Fruit fly (Drosophila melanogaster): ENCODE results near the gene MFS3.

The MFS3 gene

DNA sequence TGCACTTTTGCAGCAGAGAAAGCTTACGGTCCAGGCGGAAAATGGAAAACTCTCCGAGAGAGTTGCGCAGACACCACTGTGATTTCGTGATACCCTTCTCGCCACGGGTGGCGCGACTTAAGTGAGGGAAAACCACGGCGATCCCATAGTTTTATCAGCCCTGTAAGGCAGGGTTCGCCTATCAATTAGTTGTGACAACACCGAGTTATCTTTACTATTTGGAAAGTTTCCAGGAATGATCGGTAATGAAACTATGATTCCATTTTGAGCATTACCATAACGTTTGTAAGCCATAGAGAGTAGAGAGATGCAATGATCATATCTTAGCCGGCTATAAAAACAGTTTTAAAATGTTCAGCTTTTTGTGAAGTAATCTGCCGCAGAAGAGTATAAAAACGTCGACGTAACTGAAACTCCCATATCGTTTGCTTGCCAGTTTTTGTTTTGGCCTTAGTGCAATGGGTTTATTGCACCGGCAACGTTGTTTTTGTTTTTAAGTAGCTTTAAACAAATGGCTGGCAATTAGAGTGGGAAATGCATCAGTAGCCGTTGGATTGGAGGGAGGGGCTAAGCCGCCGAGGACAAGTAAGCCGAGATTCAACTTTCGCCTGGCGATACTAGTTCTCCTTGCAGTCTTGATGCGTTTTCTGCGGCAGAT lies 13.7 kb downstream of the MFS3 start:
- TF ChIP-seq CG15710 (tag; optimal IDR thresholded peaks at IDR 0.05), result no peak
- TF ChIP-seq CG8301 (tag; optimal IDR thresholded peaks at IDR 0.05), result no peak
- TF ChIP-seq rn (GFP tag; IDR thresholded peaks at IDR 0.05), result no peak
- no peak for TF ChIP-seq CG8159 (tag; optimal IDR thresholded peaks at IDR 0.05)
- no peak for TF ChIP-seq D1 (tag; optimal IDR thresholded peaks at IDR 0.05)

DNA sequence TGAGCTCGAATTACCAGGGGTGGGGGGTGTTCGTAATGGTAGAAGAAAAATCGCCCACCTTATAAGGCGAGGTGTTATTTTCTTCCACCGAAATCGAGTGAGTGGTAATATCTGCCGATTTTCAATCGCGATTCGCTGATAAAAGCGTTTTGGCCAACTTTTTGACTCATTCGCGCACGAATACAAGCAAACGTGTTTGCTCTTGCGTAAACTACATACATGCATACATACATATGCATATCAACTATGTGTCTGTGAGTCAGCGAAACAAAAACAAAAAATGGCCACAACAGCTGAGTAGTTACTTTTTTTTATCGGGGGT lies 14.3 kb downstream of the MFS3 start:
- TF ChIP-seq CG15710 (tag; optimal IDR thresholded peaks at IDR 0.05) (peak; percentile 5), CG13204 (GFP tag; optimal IDR thresholded peaks at IDR 0.05) (no peak)

DNA sequence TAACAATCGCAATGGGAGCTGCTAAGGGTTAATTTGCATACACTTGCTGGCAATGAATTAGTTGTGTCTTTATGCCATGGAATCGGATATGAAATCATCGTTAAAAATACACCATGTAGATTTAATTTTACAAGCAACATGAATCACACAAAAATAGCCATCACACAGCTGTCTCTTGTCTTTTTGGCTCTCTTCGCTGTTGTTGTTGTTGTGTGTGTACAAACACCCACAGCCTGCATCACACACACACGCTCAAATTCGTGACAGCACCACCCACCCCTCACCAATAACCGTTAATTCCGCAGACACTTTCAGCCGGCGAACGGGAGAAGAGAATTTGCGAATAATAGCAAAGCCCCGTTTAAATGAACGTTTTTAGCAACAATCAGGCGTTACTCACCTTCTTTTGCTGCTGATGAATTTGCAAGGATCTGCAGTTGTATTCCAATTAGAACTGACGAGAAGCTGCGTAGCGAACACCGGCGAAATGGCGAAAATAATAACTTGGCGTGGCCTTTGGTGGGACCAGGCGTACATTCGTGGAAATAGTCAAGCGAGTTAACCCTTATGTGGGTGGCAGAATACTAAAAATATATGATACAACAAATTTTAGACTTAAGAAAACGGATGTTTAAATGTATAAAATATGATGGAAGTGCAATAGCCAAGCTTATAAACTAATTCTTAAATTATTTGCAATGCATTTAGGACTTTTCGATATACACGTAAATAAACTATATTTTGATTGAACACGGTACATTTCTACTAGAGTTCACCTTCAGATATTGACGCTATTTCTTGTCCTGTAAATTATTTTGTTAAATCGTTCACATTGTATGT lies 14.9 kb downstream of the MFS3 start, which contains the start of gene capt:
Gene capt (minus strand): TSS at position 584 of the 840 bp plus-strand sequence.
- no peak for TF ChIP-seq CG10348 (GFP tag; IDR thresholded peaks at IDR 0.05)
- peak; percentile 26; the same call in 1 of the 2 replicates for TF ChIP-seq CG32121 (GFP tag; IDR thresholded peaks at IDR 0.05)
- TF ChIP-seq CG13204 (GFP tag; optimal IDR thresholded peaks at IDR 0.05), result no peak
- no peak for TF ChIP-seq CG34367 (tag; optimal IDR thresholded peaks at IDR 0.05)
- TF ChIP-seq CG8159 (tag; optimal IDR thresholded peaks at IDR 0.05), result peak; percentile 53
- peak; percentile 7; the same call in 1 of the 2 replicates for TF ChIP-seq Ets98B (GFP tag; IDR thresholded peaks at IDR 0.05)
- TF ChIP-seq Snoo (tag; optimal IDR thresholded peaks at IDR 0.05), result no peak
- TF ChIP-seq CG14655 (GFP tag; optimal IDR thresholded peaks at IDR 0.05), result no peak
- TF ChIP-seq CG15710 (tag; optimal IDR thresholded peaks at IDR 0.05), result peak; percentile 48
- no peak for TF ChIP-seq D1 (tag; optimal IDR thresholded peaks at IDR 0.05)
- peak; percentile 20 for TF ChIP-seq CG17806 (tag; optimal IDR thresholded peaks at IDR 0.05)
- no peak for TF ChIP-seq rn (GFP tag; IDR thresholded peaks at IDR 0.05)
- TF ChIP-seq fd96Ca (GFP tag; IDR thresholded peaks at IDR 0.05), result no peak
- TF ChIP-seq gl (tag; optimal IDR thresholded peaks at IDR 0.05), result no peak
- TF ChIP-seq Pif1B (GFP tag; optimal IDR thresholded peaks at IDR 0.05), result no peak
- TF ChIP-seq CG8301 (tag; optimal IDR thresholded peaks at IDR 0.05), result peak; percentile 15
- TF ChIP-seq CG12605 (GFP tag; IDR thresholded peaks at IDR 0.05), result no peak
- TF ChIP-seq EcR (GFP tag; optimal IDR thresholded peaks at IDR 0.05), result peak; percentile 82
- TF ChIP-seq CG9948 (tag; optimal IDR thresholded peaks at IDR 0.05), result peak; percentile 23
- TF ChIP-seq CG4496 (GFP tag; IDR thresholded peaks at IDR 0.05), result no peak

DNA sequence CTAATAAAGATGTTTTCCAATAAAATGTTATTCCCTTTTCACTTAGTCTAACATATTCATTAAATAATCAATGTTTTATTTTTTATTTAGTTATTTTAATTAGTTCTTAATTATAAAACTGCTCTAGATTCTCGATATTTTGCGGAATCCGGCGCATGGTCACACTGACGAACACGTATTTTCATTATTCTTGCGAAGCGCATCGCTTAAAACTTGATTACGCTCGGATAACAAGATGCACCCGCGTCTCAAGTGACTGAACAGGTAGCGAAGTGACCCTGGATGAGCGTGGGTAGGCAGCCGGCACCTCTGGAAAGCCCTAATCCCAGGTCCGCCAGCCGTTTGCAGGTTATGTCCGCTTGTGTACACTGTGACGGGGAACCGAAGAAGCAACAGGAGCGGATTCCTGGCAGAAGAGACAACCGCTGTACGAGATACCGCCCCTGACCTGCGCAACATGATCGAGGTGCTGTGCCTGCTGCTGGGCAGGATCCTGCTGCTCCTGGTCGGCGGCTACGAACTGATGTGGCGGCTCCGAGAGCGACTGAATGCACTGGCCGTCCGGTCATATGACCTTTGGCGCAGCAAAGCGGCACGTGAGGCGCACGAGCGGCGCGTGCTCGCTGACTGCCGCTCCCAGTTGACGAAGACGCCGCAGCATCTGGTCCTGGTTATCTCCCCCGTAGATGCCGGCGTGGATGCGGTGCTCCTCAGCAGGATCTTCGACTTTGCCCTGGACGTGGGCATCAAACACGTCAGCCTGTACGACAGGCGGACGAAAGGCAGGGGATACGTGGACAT lies 15.7 kb downstream of the MFS3 start, which contains the start of gene Tango14:
Gene Tango14 (plus strand): TSS at position 143 of the 801 bp plus-strand sequence.
- TF ChIP-seq CG10348 (GFP tag; IDR thresholded peaks at IDR 0.05) (no peak), CG14655 (GFP tag; optimal IDR thresholded peaks at IDR 0.05) (no peak), CG15710 (tag; optimal IDR thresholded peaks at IDR 0.05) (no peak), CG32121 (GFP tag; IDR thresholded peaks at IDR 0.05) (no peak), CG17806 (tag; optimal IDR thresholded peaks at IDR 0.05) (no peak), Pif1B (GFP tag; optimal IDR thresholded peaks at IDR 0.05) (no peak), CG9948 (tag; optimal IDR thresholded peaks at IDR 0.05) (no peak), CG4496 (GFP tag; IDR thresholded peaks at IDR 0.05) (0 out of 3 replicates have a peak, but pooled peaks have one; percentile 42), CG34367 (tag; optimal IDR thresholded peaks at IDR 0.05) (no peak), rn (GFP tag; IDR thresholded peaks at IDR 0.05) (no peak), Pif1A (GFP tag; optimal IDR thresholded peaks at IDR 0.05) (no peak), EcR (GFP tag; optimal IDR thresholded peaks at IDR 0.05) (no peak), fd96Ca (GFP tag; IDR thresholded peaks at IDR 0.05) (0 out of 3 replicates have a peak, but pooled peaks have one; percentile 38), CG8159 (tag; optimal IDR thresholded peaks at IDR 0.05) (no peak), gl (tag; optimal IDR thresholded peaks at IDR 0.05) (no peak), CG8301 (tag; optimal IDR thresholded peaks at IDR 0.05) (no peak)

DNA sequence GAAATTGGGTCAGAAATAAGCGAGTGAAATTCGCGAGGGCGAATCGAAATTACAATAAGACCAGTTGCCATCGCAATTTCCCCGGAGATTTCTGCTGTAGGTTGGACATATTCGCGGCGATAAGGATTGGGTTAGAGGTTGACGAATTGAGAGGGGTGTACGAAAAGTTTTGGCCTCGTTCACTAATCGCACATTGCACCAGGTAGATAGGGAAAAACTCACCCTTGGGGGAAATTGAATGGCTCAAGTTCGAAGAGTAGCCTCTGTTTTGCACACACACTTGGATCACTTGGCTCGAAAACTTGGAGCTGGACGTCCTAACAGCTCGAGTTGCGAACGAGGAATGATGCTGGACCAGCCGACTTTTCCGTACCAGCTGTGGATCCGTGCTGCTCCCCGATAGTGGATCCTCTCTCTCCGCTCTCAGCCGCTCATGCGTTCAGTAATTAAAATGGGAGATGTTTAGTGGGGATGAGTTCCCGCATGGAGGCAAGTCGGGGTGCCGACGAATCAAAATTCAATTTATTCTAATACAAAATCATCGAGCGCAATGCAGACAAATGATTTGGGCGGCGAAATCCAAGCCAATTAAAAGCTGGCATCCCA lies 20.6 kb downstream of the MFS3 start, which contains the start of gene CG5080:
Gene CG5080 (minus strand): TSS at position 349 of the 606 bp plus-strand sequence.
- no peak for TF ChIP-seq Pif1B (GFP tag; optimal IDR thresholded peaks at IDR 0.05)
- no peak for TF ChIP-seq Snoo (tag; optimal IDR thresholded peaks at IDR 0.05)
- TF ChIP-seq fd96Ca (GFP tag; IDR thresholded peaks at IDR 0.05), result 0 out of 3 replicates have a peak, but pooled peaks have one; percentile 16

DNA sequence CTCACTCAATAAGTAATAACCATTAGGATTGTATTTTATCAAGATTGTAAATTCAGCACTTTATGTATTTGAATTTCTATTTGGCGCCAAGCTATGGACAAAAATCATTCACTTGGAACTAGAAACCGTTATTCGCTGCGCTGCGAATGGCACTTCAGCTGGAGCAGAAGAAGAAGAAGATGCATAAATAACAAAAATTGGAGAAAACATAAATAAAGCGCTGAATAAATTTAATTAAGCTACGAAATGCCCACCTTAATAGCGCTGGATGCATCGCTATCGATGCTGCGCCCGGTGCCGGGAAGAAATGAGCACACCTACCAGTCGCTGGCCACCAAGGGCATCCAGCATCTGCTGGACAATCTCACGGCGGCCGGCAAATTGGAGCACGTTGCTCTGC lies 21.3 kb downstream of the MFS3 start, which contains the start of gene IntS14:
Gene IntS14 (plus strand): TSS at position 150 of the 400 bp plus-strand sequence.
- no peak for TF ChIP-seq Snoo (tag; optimal IDR thresholded peaks at IDR 0.05)
- no peak for TF ChIP-seq gl (tag; optimal IDR thresholded peaks at IDR 0.05)
- no peak for TF ChIP-seq D1 (tag; optimal IDR thresholded peaks at IDR 0.05)
- TF ChIP-seq Pif1A (GFP tag; optimal IDR thresholded peaks at IDR 0.05), result no peak
- TF ChIP-seq CG14655 (GFP tag; optimal IDR thresholded peaks at IDR 0.05), result no peak
- TF ChIP-seq CG34367 (tag; optimal IDR thresholded peaks at IDR 0.05), result no peak
- no peak for TF ChIP-seq Pif1B (GFP tag; optimal IDR thresholded peaks at IDR 0.05)
- TF ChIP-seq CG13204 (GFP tag; optimal IDR thresholded peaks at IDR 0.05), result no peak
- no peak for TF ChIP-seq EcR (GFP tag; optimal IDR thresholded peaks at IDR 0.05)
- no peak for TF ChIP-seq Ets98B (GFP tag; IDR thresholded peaks at IDR 0.05)
- no peak for TF ChIP-seq CG8301 (tag; optimal IDR thresholded peaks at IDR 0.05)
- TF ChIP-seq CG8159 (tag; optimal IDR thresholded peaks at IDR 0.05), result no peak
- TF ChIP-seq fd96Ca (GFP tag; IDR thresholded peaks at IDR 0.05), result no peak
- no peak for TF ChIP-seq CG9948 (tag; optimal IDR thresholded peaks at IDR 0.05)
- TF ChIP-seq CG15710 (tag; optimal IDR thresholded peaks at IDR 0.05), result no peak
- TF ChIP-seq CG32121 (GFP tag; IDR thresholded peaks at IDR 0.05), result no peak
- TF ChIP-seq CG17806 (tag; optimal IDR thresholded peaks at IDR 0.05), result no peak
- TF ChIP-seq CG4496 (GFP tag; IDR thresholded peaks at IDR 0.05), result no peak
- TF ChIP-seq CG10348 (GFP tag; IDR thresholded peaks at IDR 0.05), result no peak
- TF ChIP-seq rn (GFP tag; IDR thresholded peaks at IDR 0.05), result no peak

Measured in whole organism, pupa.